Worm (Caenorhabditis elegans) whole organism, L3 larva: ENCODE data around the gene lys-5.

Experiments used
- ZK546.5 ChIP-seq: sonication (generic microtip); optimal IDR thresholded peaks from 2 replicates; lab custom pipeline; 2017; ENCODE audit warnings: missing biosample characterization, missing genetic modification characterization
- aly-2 ChIP-seq: fragments of 150-350 bp; optimal IDR thresholded peaks from 2 replicates; lab custom pipeline; 2014; ENCODE audit warnings: missing biosample characterization, missing genetic modification characterization
- ceh-28 ChIP-seq: fragments of 150-350 bp; optimal IDR thresholded peaks from 2 replicates; lab custom pipeline; 2014; ENCODE audit warnings: missing biosample characterization, missing genetic modification reagents, missing genetic modification characterization
- ceh-82 ChIP-seq: fragments of 150-350 bp; optimal IDR thresholded peaks from 2 replicates; lab custom pipeline; 2014; ENCODE audit warnings: missing biosample characterization, missing genetic modification characterization
- egl-27 ChIP-seq: sonication (generic microtip); optimal IDR thresholded peaks from 4 replicates; lab custom pipeline; 2017; ENCODE audit warnings: missing biosample characterization, missing genetic modification reagents, missing genetic modification characterization
- elt-1 ChIP-seq: fragments of 150-350 bp; optimal IDR thresholded peaks from 2 replicates; lab custom pipeline; 2014; ENCODE audit warnings: missing biosample characterization, missing genetic modification characterization
- elt-3 ChIP-seq, 3 experiments: fragments of 150-350 bp in 1 of 3; sonication (generic microtip) in 2 of 3; optimal IDR thresholded peaks; 2 replicates in 2 of 3; 4 replicates in 1 of 3; lab custom pipeline; 2014 to 2017; ENCODE audit warnings: missing biosample characterization in 3 of 3, missing genetic modification characterization in 3 of 3
- nhr-25 ChIP-seq: sonication (generic microtip); optimal IDR thresholded peaks from 2 replicates; lab custom pipeline; 2017; ENCODE audit warnings: missing biosample characterization, missing genetic modification characterization
- sea-2 ChIP-seq: fragments of 150-350 bp; sonication (generic microtip); optimal IDR thresholded peaks from 4 replicates; lab custom pipeline; 2014; ENCODE audit warnings: missing biosample characterization, missing genetic modification reagents, missing genetic modification characterization
- unc-39 ChIP-seq: sonication (generic microtip); optimal IDR thresholded peaks from 4 replicates; lab custom pipeline; 2017; ENCODE audit warnings: missing biosample characterization, missing genetic modification characterization
- zag-1 ChIP-seq: fragments of 150-350 bp; optimal IDR thresholded peaks from 2 replicates; lab custom pipeline; 2014; ENCODE audit warnings: missing biosample characterization, missing genetic modification characterization

DNA sequence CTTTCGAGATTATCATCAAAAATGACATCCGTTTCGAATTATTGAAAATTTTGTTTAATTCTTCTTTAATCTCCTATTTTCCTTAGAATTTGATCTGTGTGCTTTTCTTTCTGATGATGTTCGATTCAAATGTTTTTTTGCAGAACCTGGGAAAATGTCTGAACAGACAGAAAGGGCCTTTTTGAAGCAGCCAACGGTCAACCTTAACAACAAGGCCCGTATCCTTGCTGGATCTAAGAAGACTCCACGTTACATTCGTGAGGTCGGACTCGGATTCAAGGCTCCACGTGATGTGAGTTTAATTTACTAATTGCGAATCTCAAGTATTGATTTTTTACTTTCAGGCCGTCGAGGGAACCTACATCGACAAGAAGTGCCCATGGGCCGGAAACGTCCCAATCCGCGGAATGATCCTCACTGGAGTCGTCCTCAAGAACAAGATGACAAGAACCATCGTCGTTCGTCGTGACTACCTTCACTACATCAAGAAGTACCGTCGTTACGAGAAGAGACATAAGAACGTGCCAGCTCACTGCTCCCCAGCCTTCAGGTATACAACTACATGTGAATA lies 22.8 kb downstream of the lys-5 start, which contains the start of gene rps-11:
- TF ChIP-seq ceh-82 (tag; lab: Kevin White, UChicago) (no peak), zag-1 (tag; lab: Kevin White, UChicago) (no peak), ZK546.5 (tag; lab: Kevin White, UChicago) (no peak), nhr-25 (tag; lab: Kevin White, UChicago) (no peak), sea-2 (GFP tag; lab: Kevin White, UChicago) (no peak), ceh-28 (no peak), elt-3 (tag; optimal IDR thresholded peaks at IDR 0.05; lab: Kevin White, UChicago) (no peak), elt-1 (no peak), aly-2 (tag; lab: Kevin White, UChicago) (no peak), unc-39 (tag; lab: Kevin White, UChicago) (no peak), egl-27 (no peak)
